Fruit fly (Drosophila melanogaster): ENCODE measurements around the gene Set8.

Gene Set8

dm6 chr3R:14279311-14279998 is 36.4 kb upstream of the Set8 start (continued):
- TF ChIP-seq CG11696 (GFP tag; IDR thresholded peaks at IDR 0.05) (no peak), CG4707 (GFP tag; optimal IDR thresholded peaks at IDR 0.05) (no peak), CG9932 (GFP tag; IDR thresholded peaks at IDR 0.05) (no peak), CG15269 (tag; optimal IDR thresholded peaks at IDR 0.05) (peak; percentile 40), CG1233 (GFP tag; optimal IDR thresholded peaks at IDR 0.05) (no peak), vvl (GFP tag; IDR thresholded peaks at IDR 0.05) (peak; percentile 46; the same call in 1 of the 2 replicates), inv (GFP tag; IDR thresholded peaks at IDR 0.05; ENCODE audit: partially characterized antibody) (no peak), insv (GFP tag; optimal IDR thresholded peaks at IDR 0.05) (no peak), CG16779 (GFP tag; IDR thresholded peaks at IDR 0.05) (no peak), gcm2 (GFP tag; optimal IDR thresholded peaks at IDR 0.05) (no peak), B-H2 (GFP tag; optimal IDR thresholded peaks at IDR 0.05) (no peak), CG3838 (GFP tag; optimal IDR thresholded peaks at IDR 0.05) (no peak), grn (GFP tag; optimal IDR thresholded peaks at IDR 0.05) (no peak), Nf-YA (GFP tag; IDR thresholded peaks at IDR 0.05) (no peak), phol (tag; optimal IDR thresholded peaks at IDR 0.05) (peak; percentile 21), nerfin-1 (tag; optimal IDR thresholded peaks at IDR 0.05) (no peak), wdn (GFP tag; IDR thresholded peaks at IDR 0.05) (no peak), Doc3 (GFP tag; IDR thresholded peaks at IDR 0.05; ENCODE audit: partially characterized antibody) (no peak), CG18262 (tag; optimal IDR thresholded peaks at IDR 0.05) (peak; percentile 40), CG12391 (tag; optimal IDR thresholded peaks at IDR 0.05) (peak; percentile 11), jumu (GFP tag; optimal IDR thresholded peaks at IDR 0.05) (no peak), ken (GFP tag; IDR thresholded peaks at IDR 0.05) (no peak), Pdp1 (GFP tag; optimal IDR thresholded peaks at IDR 0.05) (no peak), CG2116 (GFP tag; optimal IDR thresholded peaks at IDR 0.05) (no peak), CG17359 (tag; optimal IDR thresholded peaks at IDR 0.05) (peak; percentile 46), CG1602 (GFP tag; optimal IDR thresholded peaks at IDR 0.05) (no peak), HLH4C (GFP tag; IDR thresholded peaks at IDR 0.05; ENCODE audit: partially characterized antibody) (no peak), row (GFP tag; IDR thresholded peaks at IDR 0.05) (peak; percentile 65), fu2 (GFP tag; optimal IDR thresholded peaks at IDR 0.05) (no peak), cwo (GFP tag; optimal IDR thresholded peaks at IDR 0.05) (peak; percentile 38), Adf1 (GFP tag; IDR thresholded peaks at IDR 0.05) (no peak), CG8765 (GFP tag; IDR thresholded peaks at IDR 0.05) (no peak), maf-S (GFP tag; optimal IDR thresholded peaks at IDR 0.05) (no peak), Ravus (GFP tag; IDR thresholded peaks at IDR 0.05) (no peak), Fer3 (tag; optimal IDR thresholded peaks at IDR 0.05) (no peak), D (optimal IDR thresholded peaks at IDR 0.05) (no peak), D (GFP tag; optimal IDR thresholded peaks at IDR 0.05) (peak; percentile 41), tgo (GFP tag; IDR thresholded peaks at IDR 0.05) (peak; percentile 28; the same call in 1 of the 3 replicates), CG6254 (GFP tag; optimal IDR thresholded peaks at IDR 0.05) (peak; percentile 4), CG2889 (GFP tag; IDR thresholded peaks at IDR 0.05) (no peak), CG6272 (GFP tag; IDR thresholded peaks at IDR 0.05) (no peak), Vsx1 (GFP tag; optimal IDR thresholded peaks at IDR 0.05) (no peak), eyg (GFP tag; optimal IDR thresholded peaks at IDR 0.05) (no peak), CG7556 (GFP tag; optimal IDR thresholded peaks at IDR 0.05) (peak; percentile 20), CG13775 (GFP tag; optimal IDR thresholded peaks at IDR 0.05) (peak; percentile 9), en (GFP tag; optimal IDR thresholded peaks at IDR 0.05) (no peak), CG12299 (tag; optimal IDR thresholded peaks at IDR 0.05) (peak; percentile 19), pros (GFP tag; optimal IDR thresholded peaks at IDR 0.05) (no peak), CG4360 (GFP tag; IDR thresholded peaks at IDR 0.05) (no peak), fd64A (GFP tag; optimal IDR thresholded peaks at IDR 0.05) (no peak)

Measured in whole organism, embryonic.